Worm (Caenorhabditis elegans) whole organism, L3 larva: ENCODE data around the gene nhx-3.

Source experiments
- R02D3.7 ChIP-seq: fragments of 150-350 bp; optimal IDR thresholded peaks from 2 replicates; lab custom pipeline; 2014; ENCODE audit warnings: missing biosample characterization, missing genetic modification characterization
- ZK546.5 ChIP-seq: sonication (generic microtip); optimal IDR thresholded peaks from 2 replicates; lab custom pipeline; 2017; ENCODE audit warnings: missing biosample characterization, missing genetic modification characterization
- aly-2 ChIP-seq: fragments of 150-350 bp; optimal IDR thresholded peaks from 2 replicates; lab custom pipeline; 2014; ENCODE audit warnings: missing biosample characterization, missing genetic modification characterization
- ama-1 ChIP-seq: fragments of 150-350 bp; optimal IDR thresholded peaks from 2 replicates; lab custom pipeline; 2018
- ceh-16 ChIP-seq: sonication (generic microtip); optimal IDR thresholded peaks from 2 replicates; lab custom pipeline; 2017; ENCODE audit warnings: missing biosample characterization, missing genetic modification characterization
- ceh-28 ChIP-seq: fragments of 150-350 bp; optimal IDR thresholded peaks from 2 replicates; lab custom pipeline; 2014; ENCODE audit warnings: missing biosample characterization, missing genetic modification reagents, missing genetic modification characterization
- ceh-82 ChIP-seq: fragments of 150-350 bp; optimal IDR thresholded peaks from 2 replicates; lab custom pipeline; 2014; ENCODE audit warnings: missing biosample characterization, missing genetic modification characterization
- daf-12 ChIP-seq: fragments of 150-350 bp; optimal IDR thresholded peaks from 2 replicates; lab custom pipeline; 2014; ENCODE audit warnings: missing biosample characterization, missing genetic modification reagents, missing genetic modification characterization
- egl-27 ChIP-seq: sonication (generic microtip); optimal IDR thresholded peaks from 4 replicates; lab custom pipeline; 2017; ENCODE audit warnings: missing biosample characterization, missing genetic modification reagents, missing genetic modification characterization
- egl-5 ChIP-seq: fragments of 150-350 bp; optimal IDR thresholded peaks from 2 replicates; lab custom pipeline; 2017; ENCODE audit warnings: missing biosample characterization, missing genetic modification reagents, missing genetic modification characterization, inconsistent platforms
- elt-1 ChIP-seq: fragments of 150-350 bp; optimal IDR thresholded peaks from 2 replicates; lab custom pipeline; 2014; ENCODE audit warnings: missing biosample characterization, missing genetic modification characterization
- elt-2 ChIP-seq: sonication (generic microtip); optimal IDR thresholded peaks from 2 replicates; lab custom pipeline; 2016; ENCODE audit warnings: missing genetic modification reagents, mild to moderate bottlenecking, missing genetic modification characterization, missing compliant biosample characterization
- eor-1 ChIP-seq, 2 experiments: fragments of 150-350 bp; optimal IDR thresholded peaks; 2 replicates each; lab custom pipeline; 2014 to 2018; ENCODE audit warnings: missing biosample characterization in 2 of 2, missing genetic modification characterization in 2 of 2
- fkh-2 ChIP-seq: fragments of 150-350 bp; optimal IDR thresholded peaks from 2 replicates; lab custom pipeline; 2014; ENCODE audit warnings: missing biosample characterization, missing genetic modification reagents, missing genetic modification characterization
- fos-1 ChIP-seq: fragments of 150-350 bp; optimal IDR thresholded peaks from 2 replicates; lab custom pipeline; 2014; ENCODE audit warnings: missing biosample characterization, missing genetic modification characterization
- hmg-11 ChIP-seq: sonication (generic microtip); optimal IDR thresholded peaks from 2 replicates; lab custom pipeline; 2016; ENCODE audit warnings: missing genetic modification characterization, missing compliant biosample characterization
- jun-1 ChIP-seq: fragments of 150-350 bp; optimal IDR thresholded peaks from 2 replicates; lab custom pipeline; 2014; ENCODE audit warnings: missing biosample characterization, missing genetic modification reagents, missing genetic modification characterization
- lin-15B ChIP-seq: fragments of 150-350 bp; optimal IDR thresholded peaks from 2 replicates; lab custom pipeline; 2014; ENCODE audit warnings: missing biosample characterization, missing genetic modification characterization
- lin-39 ChIP-seq: fragments of 150-350 bp; optimal IDR thresholded peaks from 2 replicates; lab custom pipeline; 2018; ENCODE audit warnings: missing biosample characterization, missing genetic modification reagents, missing genetic modification characterization
- lsy-12 ChIP-seq: sonication (generic microtip); optimal IDR thresholded peaks from 2 replicates; lab custom pipeline; 2016; ENCODE audit warnings: mild to moderate bottlenecking, missing genetic modification characterization, missing compliant biosample characterization
- mdl-1 ChIP-seq: fragments of 150-350 bp; optimal IDR thresholded peaks from 2 replicates; lab custom pipeline; 2014; ENCODE audit warnings: missing biosample characterization, missing genetic modification characterization
- nfya-1 ChIP-seq: sonication (generic microtip); optimal IDR thresholded peaks from 2 replicates; lab custom pipeline; 2017; ENCODE audit warnings: missing genetic modification characterization, mild to moderate bottlenecking, missing compliant biosample characterization, antibody characterized with exemption, moderate library complexity; ENCODE audit not compliant: insufficient read depth
- nhr-12 ChIP-seq: fragments of 150-350 bp; optimal IDR thresholded peaks from 2 replicates; lab custom pipeline; 2014; ENCODE audit warnings: missing biosample characterization, missing genetic modification characterization
- nhr-23 ChIP-seq: fragments of 150-350 bp; optimal IDR thresholded peaks from 2 replicates; lab custom pipeline; 2014; ENCODE audit warnings: missing biosample characterization, missing genetic modification reagents, missing genetic modification characterization
- nhr-237 ChIP-seq: fragments of 150-350 bp; optimal IDR thresholded peaks from 2 replicates; lab custom pipeline; 2014; ENCODE audit warnings: missing biosample characterization, missing genetic modification characterization
- nhr-25 ChIP-seq: sonication (generic microtip); optimal IDR thresholded peaks from 2 replicates; lab custom pipeline; 2017; ENCODE audit warnings: missing biosample characterization, missing genetic modification characterization
- nhr-28 ChIP-seq: fragments of 150-350 bp; optimal IDR thresholded peaks from 2 replicates; lab custom pipeline; 2014; ENCODE audit warnings: missing biosample characterization, missing genetic modification characterization
- nhr-43 ChIP-seq: sonication (generic microtip); optimal IDR thresholded peaks from 2 replicates; lab custom pipeline; 2016; ENCODE audit warnings: mild to moderate bottlenecking, missing genetic modification characterization, missing compliant biosample characterization; ENCODE audit not compliant: poor library complexity, severe bottlenecking
- nhr-67 ChIP-seq: fragments of 150-350 bp; optimal IDR thresholded peaks from 2 replicates; lab custom pipeline; 2014; ENCODE audit warnings: missing biosample characterization, missing genetic modification characterization
- nhr-77 ChIP-seq: fragments of 150-350 bp; optimal IDR thresholded peaks from 2 replicates; lab custom pipeline; 2014; ENCODE audit warnings: missing biosample characterization, missing genetic modification characterization
- pha-4 ChIP-seq: fragments of 150-350 bp; optimal IDR thresholded peaks from 2 replicates; lab custom pipeline; 2014; ENCODE audit warnings: missing biosample characterization, missing genetic modification reagents, missing genetic modification characterization
- pqm-1 ChIP-seq: fragments of 150-350 bp; optimal IDR thresholded peaks from 2 replicates; lab custom pipeline; 2017; ENCODE audit warnings: missing biosample characterization, missing genetic modification characterization, inconsistent platforms
- sea-2 ChIP-seq: fragments of 150-350 bp; sonication (generic microtip); optimal IDR thresholded peaks from 4 replicates; lab custom pipeline; 2014; ENCODE audit warnings: missing biosample characterization, missing genetic modification reagents, missing genetic modification characterization
- skn-1 ChIP-seq: fragments of 150-350 bp; optimal IDR thresholded peaks from 2 replicates; lab custom pipeline; 2014; ENCODE audit warnings: missing biosample characterization, missing genetic modification characterization
- snpc-4 ChIP-seq: fragments of 150-350 bp; optimal IDR thresholded peaks from 2 replicates; lab custom pipeline; 2014; ENCODE audit warnings: missing biosample characterization, missing genetic modification characterization
- unc-39 ChIP-seq: sonication (generic microtip); optimal IDR thresholded peaks from 4 replicates; lab custom pipeline; 2017; ENCODE audit warnings: missing biosample characterization, missing genetic modification characterization
- unc-62 ChIP-seq: fragments of 150-350 bp; sonication (generic microtip); optimal IDR thresholded peaks from 4 replicates; lab custom pipeline; 2014; ENCODE audit warnings: missing biosample characterization, missing genetic modification reagents, missing genetic modification characterization
- zag-1 ChIP-seq: fragments of 150-350 bp; optimal IDR thresholded peaks from 2 replicates; lab custom pipeline; 2014; ENCODE audit warnings: missing biosample characterization, missing genetic modification characterization
- ztf-11 ChIP-seq: fragments of 150-350 bp; optimal IDR thresholded peaks from 2 replicates; lab custom pipeline; 2014; ENCODE audit warnings: missing biosample characterization, missing genetic modification characterization
- ztf-4 ChIP-seq: fragments of 150-350 bp; optimal IDR thresholded peaks from 2 replicates; lab custom pipeline; 2014; ENCODE audit warnings: missing biosample characterization, missing genetic modification characterization

nhx-3 gene

DNA sequence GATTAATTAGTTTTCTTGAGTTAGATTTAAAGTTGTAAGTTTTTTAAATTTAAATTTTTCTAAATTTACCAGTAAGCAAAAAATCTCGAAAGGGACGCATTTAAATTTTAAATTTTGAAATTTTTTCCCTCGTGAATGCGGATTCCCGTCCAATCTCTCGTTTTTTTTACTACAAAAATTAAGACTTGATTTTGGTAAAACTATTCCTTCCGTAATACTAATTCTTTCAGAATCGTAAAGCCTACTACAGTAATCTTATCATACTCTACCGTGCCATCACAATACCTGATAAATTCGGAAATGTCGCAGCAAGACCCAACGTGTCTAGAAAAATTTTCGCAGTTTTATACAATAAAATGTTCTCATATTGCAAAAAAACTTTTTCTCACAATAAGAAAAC is at the start of gene nhx-3, which contains the start of gene C54F6.19:
TSS of gene nhx-3 (minus strand) at position 337 of the 400 bp plus-strand sequence.
TSS of gene C54F6.19 (plus strand) at position 301 of the 400 bp plus-strand sequence.
- TF ChIP-seq fkh-2 (tag; lab: Kevin White, UChicago) (no peak), nhr-237 (tag; lab: Kevin White, UChicago) (no peak), snpc-4 (tag; lab: Kevin White, UChicago) (no peak), skn-1 (tag; lab: Kevin White, UChicago) (no peak), ceh-82 (tag; lab: Kevin White, UChicago) (no peak), ZK546.5 (no peak), nhr-67 (tag; lab: Kevin White, UChicago) (no peak), nhr-28 (no peak), nhr-12 (tag; lab: Kevin White, UChicago) (no peak), nhr-43 (tag; lab: Kevin White, UChicago) (no peak), egl-27 (tag; lab: Kevin White, UChicago) (no peak), nhr-23 (tag; lab: Kevin White, UChicago) (no peak), fos-1 (no peak), ztf-4 (tag; lab: Kevin White, UChicago) (no peak)

DNA sequence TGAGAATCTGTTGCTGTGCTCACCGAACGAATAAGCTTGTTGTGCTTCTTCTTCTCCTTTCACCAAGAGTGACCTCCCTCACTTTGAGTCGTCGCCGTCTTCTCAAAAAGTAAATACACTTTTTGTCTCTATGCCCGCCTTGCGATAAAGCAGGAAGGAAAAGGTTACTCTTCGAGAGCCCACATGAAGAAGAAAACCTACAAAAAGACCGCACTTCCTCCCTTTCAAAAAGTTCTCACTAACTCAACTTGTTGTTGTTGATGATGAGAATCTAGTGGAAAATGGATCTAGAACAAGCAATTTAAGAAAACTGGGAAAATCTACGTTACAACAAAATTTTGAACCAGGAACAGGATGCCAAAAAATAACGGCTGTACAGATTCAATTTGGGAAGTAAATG is 45.1 kb upstream of the nhx-3 start, which contains the start of gene C50E3.6:
TSS of gene C50E3.6 (minus strand) at position 101 of the 400 bp plus-strand sequence.
- TF ChIP-seq nfya-1 (tag; lab: Kevin White, UChicago), result no peak
- no peak for TF ChIP-seq unc-62
- TF ChIP-seq eor-1 (tag; optimal IDR thresholded peaks at IDR 0.05; lab: Kevin White, UChicago), result no peak
- no peak for TF ChIP-seq snpc-4 (tag; lab: Kevin White, UChicago)
- TF ChIP-seq skn-1 (tag; lab: Kevin White, UChicago), result no peak
- TF ChIP-seq ceh-16 (tag; lab: Kevin White, UChicago), result no peak
- no peak for TF ChIP-seq ama-1 (lab: Kevin White, UChicago)
- no peak for TF ChIP-seq fkh-2 (tag; lab: Kevin White, UChicago)
- no peak for TF ChIP-seq hmg-11 (tag; lab: Kevin White, UChicago)

DNA sequence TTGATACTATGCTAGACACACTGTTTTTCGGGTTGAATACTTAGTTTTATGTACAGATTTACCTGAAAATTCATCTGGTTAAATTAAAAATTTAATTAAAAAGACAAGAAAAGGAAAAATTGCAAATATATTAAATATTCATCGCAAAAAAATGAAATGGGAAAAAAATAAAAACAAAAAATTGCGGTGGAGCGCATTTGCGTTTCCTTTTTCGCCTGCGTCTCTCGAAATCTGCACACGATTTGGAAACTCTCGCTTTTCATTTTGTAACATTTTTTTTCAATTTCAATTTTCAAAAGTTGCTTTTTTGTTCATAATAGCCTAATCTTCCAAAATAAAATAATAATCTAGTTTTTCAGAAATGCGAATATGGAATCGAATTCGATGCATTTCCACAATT is 42.3 kb upstream of the nhx-3 start, which contains the start of the genes F19F10.11 and C50E3.5:
TSS of gene F19F10.11 (minus strand) at position 68 of the 400 bp plus-strand sequence.
TSS of gene C50E3.5 (plus strand) at position 360 of the 400 bp plus-strand sequence.
- TF ChIP-seq elt-2 (tag; lab: Kevin White, UChicago) (peak; percentile 7), nhr-43 (tag; lab: Kevin White, UChicago) (peak; percentile 42), fos-1 (no peak), hmg-11 (tag; lab: Kevin White, UChicago) (peak; percentile 74), nhr-28 (no peak), nfya-1 (tag; lab: Kevin White, UChicago) (peak; percentile 70), R02D3.7 (tag; lab: Kevin White, UChicago) (no peak), snpc-4 (tag; lab: Kevin White, UChicago) (peak; percentile 44), lin-15B (peak; percentile 70), unc-62 (no peak), pha-4 (tag; lab: Kevin White, UChicago) (peak; percentile 79), nhr-23 (tag; lab: Kevin White, UChicago) (peak; percentile 43), egl-5 (tag; lab: Kevin White, UChicago) (no peak), eor-1 (tag; optimal IDR thresholded peaks at IDR 0.05; lab: Kevin White, UChicago) (no peak), lsy-12 (tag; lab: Kevin White, UChicago) (no peak)

DNA sequence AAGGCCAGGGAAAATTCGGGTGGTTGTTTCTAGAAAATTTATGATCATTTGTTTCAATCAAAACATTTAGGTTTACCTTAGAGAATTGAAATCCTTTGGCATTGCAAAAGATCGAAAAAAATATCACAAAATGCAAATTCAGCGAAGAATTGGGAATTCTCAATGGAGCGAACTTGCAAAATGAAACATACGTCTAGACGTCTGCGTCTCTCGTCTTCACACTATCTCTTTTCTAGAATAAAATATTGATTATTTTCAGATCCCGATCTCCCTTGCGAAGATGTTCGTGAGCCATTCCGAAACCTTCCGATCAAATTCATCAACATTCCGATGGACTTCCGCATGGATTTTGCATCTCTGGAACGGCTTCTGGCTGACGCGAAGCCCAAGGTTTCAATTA is 35.1 kb upstream of the nhx-3 start, which contains the start of gene ets-6:
TSS of gene ets-6 (minus strand) at position 169 of the 400 bp plus-strand sequence.
- no peak for TF ChIP-seq nhr-43 (tag; lab: Kevin White, UChicago)
- no peak for TF ChIP-seq fkh-2 (tag; lab: Kevin White, UChicago)
- TF ChIP-seq ztf-4 (tag; lab: Kevin White, UChicago), result no peak
- no peak for TF ChIP-seq unc-39 (tag; lab: Kevin White, UChicago)
- peak; percentile 45 for TF ChIP-seq snpc-4 (tag; lab: Kevin White, UChicago)
- peak; percentile 69 for TF ChIP-seq pha-4 (tag; lab: Kevin White, UChicago)
- TF ChIP-seq nhr-28, result no peak
- TF ChIP-seq ceh-82 (tag; lab: Kevin White, UChicago), result no peak
- no peak for TF ChIP-seq zag-1 (tag; lab: Kevin White, UChicago)
- no peak for TF ChIP-seq lsy-12 (tag; lab: Kevin White, UChicago)
- no peak for TF ChIP-seq jun-1 (tag; lab: Kevin White, UChicago)
- TF ChIP-seq daf-12, result no peak
- peak; percentile 18 for TF ChIP-seq egl-5 (tag; lab: Kevin White, UChicago)
- TF ChIP-seq unc-62, result no peak
- TF ChIP-seq eor-1 (tag; optimal IDR thresholded peaks at IDR 0.05; lab: Kevin White, UChicago), result no peak
- TF ChIP-seq nhr-77 (tag; lab: Kevin White, UChicago), result no peak
- peak; percentile 73 for TF ChIP-seq lin-15B
- TF ChIP-seq hmg-11 (tag; lab: Kevin White, UChicago), result peak; percentile 46
- peak; percentile 31 for TF ChIP-seq R02D3.7 (tag; lab: Kevin White, UChicago)
- no peak for TF ChIP-seq elt-1 (tag; lab: Kevin White, UChicago)
- TF ChIP-seq ama-1 (lab: Kevin White, UChicago), result no peak
- TF ChIP-seq aly-2 (tag; lab: Kevin White, UChicago), result no peak
- no peak for TF ChIP-seq egl-27 (tag; lab: Kevin White, UChicago)
- TF ChIP-seq ztf-11 (tag; lab: Kevin White, UChicago), result no peak
- no peak for TF ChIP-seq sea-2 (GFP tag; lab: Kevin White, UChicago)
- TF ChIP-seq nhr-25 (tag; lab: Kevin White, UChicago), result peak; percentile 32
- peak; percentile 85 for TF ChIP-seq ceh-28 (tag; lab: Kevin White, UChicago)
- TF ChIP-seq mdl-1 (tag; lab: Kevin White, UChicago), result no peak
- TF ChIP-seq nhr-23 (tag; lab: Kevin White, UChicago), result peak; percentile 61
- no peak for TF ChIP-seq nhr-12 (tag; lab: Kevin White, UChicago)
- TF ChIP-seq lin-39 (tag; lab: Kevin White, UChicago), result no peak
- TF ChIP-seq skn-1 (tag; lab: Kevin White, UChicago), result no peak
- TF ChIP-seq ceh-16 (tag; lab: Kevin White, UChicago), result no peak
- peak; percentile 61 for TF ChIP-seq nfya-1 (tag; lab: Kevin White, UChicago)
- no peak for TF ChIP-seq nhr-237 (tag; lab: Kevin White, UChicago)
- TF ChIP-seq pqm-1, result peak; percentile 23
- TF ChIP-seq, all 47 proteins: peak for 11
